Fruit fly (Drosophila melanogaster): ENCODE data around the gene Edem2.

The Edem2 gene

DNA sequence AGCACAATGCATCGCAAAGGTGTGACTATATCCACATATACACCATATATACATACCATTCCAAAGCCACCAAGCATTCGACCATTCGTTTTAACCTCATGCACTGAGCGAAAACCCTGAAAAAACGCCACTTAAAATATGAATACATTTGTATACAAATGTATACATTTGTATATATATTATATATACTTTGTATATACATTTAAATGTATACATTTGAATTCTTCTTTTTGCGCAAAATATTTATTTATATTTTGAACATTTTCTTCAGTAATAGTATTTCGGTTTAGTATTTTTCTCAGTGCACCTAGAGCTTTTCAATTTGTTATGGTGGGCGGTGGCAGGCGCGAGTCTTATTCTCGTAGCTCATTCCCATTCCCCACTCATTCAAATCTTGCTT is 35.7 kb upstream of the Edem2 start (continued):
- no peak for TF ChIP-seq BtbVII (GFP tag; optimal IDR thresholded peaks at IDR 0.05)
- TF ChIP-seq Usf (GFP tag; optimal IDR thresholded peaks at IDR 0.05) = no peak
- TF ChIP-seq cad (GFP tag; optimal IDR thresholded peaks at IDR 0.05) = no peak
- TF ChIP-seq nerfin-1 (tag; optimal IDR thresholded peaks at IDR 0.05) = no peak
- peak; percentile 33 for TF ChIP-seq grau (tag; optimal IDR thresholded peaks at IDR 0.05)
- no peak for TF ChIP-seq gfzf (GFP tag; optimal IDR thresholded peaks at IDR 0.05)
- TF ChIP-seq ac (GFP tag; optimal IDR thresholded peaks at IDR 0.05) = no peak
- TF ChIP-seq CG34224 (GFP tag; IDR thresholded peaks at IDR 0.05; ENCODE audit: partially characterized antibody) = no peak
- no peak for TF ChIP-seq Hey (tag; optimal IDR thresholded peaks at IDR 0.05)
- no peak for TF ChIP-seq CG14965 (GFP tag; optimal IDR thresholded peaks at IDR 0.05; ENCODE audit: borderline replicate concordance)
- peak; percentile 52 for TF ChIP-seq CG2678 (tag; optimal IDR thresholded peaks at IDR 0.05)
- TF ChIP-seq dmrt99B (tag; optimal IDR thresholded peaks at IDR 0.05) = peak; percentile 33
- no peak for TF ChIP-seq CG17912 (GFP tag; optimal IDR thresholded peaks at IDR 0.05)
- TF ChIP-seq CG10147 (GFP tag; optimal IDR thresholded peaks at IDR 0.05) = peak; percentile 4
- TF ChIP-seq onecut (GFP tag; IDR thresholded peaks at IDR 0.05) = no peak
- no peak for TF ChIP-seq Dad (GFP tag; optimal IDR thresholded peaks at IDR 0.05)
- TF ChIP-seq CG7271 (tag; optimal IDR thresholded peaks at IDR 0.05) = no peak
- TF ChIP-seq sima (GFP tag; optimal IDR thresholded peaks at IDR 0.05) = no peak
- TF ChIP-seq Fer1 (GFP tag; optimal IDR thresholded peaks at IDR 0.05) = peak; percentile 62
- peak; percentile 58; the same call in 1 of the 3 replicates for TF ChIP-seq dysf (GFP tag; IDR thresholded peaks at IDR 0.05)
- 0 out of 3 replicates have a peak, but pooled peaks have one; percentile 39 for TF ChIP-seq so (GFP tag; IDR thresholded peaks at IDR 0.05)
- peak; percentile 40 for TF ChIP-seq CG13424 (tag; optimal IDR thresholded peaks at IDR 0.05)
- TF ChIP-seq tll (GFP tag; optimal IDR thresholded peaks at IDR 0.05) = no peak
- TF ChIP-seq gsb (GFP tag; IDR thresholded peaks at IDR 0.05) = no peak
- TF ChIP-seq mam (GFP tag; optimal IDR thresholded peaks at IDR 0.05) = no peak
- no peak for TF ChIP-seq CG12236 (GFP tag; optimal IDR thresholded peaks at IDR 0.05)
- 0 out of 3 replicates have a peak, but pooled peaks have one; percentile 37 for TF ChIP-seq CG17361 (GFP tag; IDR thresholded peaks at IDR 0.05)
- peak; percentile 61; the same call in 2 of the 3 replicates for TF ChIP-seq CG11695 (GFP tag; IDR thresholded peaks at IDR 0.05)
- no peak for TF ChIP-seq schlank (tag; optimal IDR thresholded peaks at IDR 0.05)
- TF ChIP-seq CG31441 (GFP tag; IDR thresholded peaks at IDR 0.05) = peak; percentile 33; the same call in 1 of the 2 replicates
- no peak for TF ChIP-seq sens (GFP tag)
- no peak for TF ChIP-seq CG18011 (GFP tag; optimal IDR thresholded peaks at IDR 0.05)
- TF ChIP-seq cato (GFP tag; optimal IDR thresholded peaks at IDR 0.05; ENCODE audit: borderline replicate concordance) = no peak
- TF ChIP-seq maf-S (GFP tag; optimal IDR thresholded peaks at IDR 0.05) = no peak
- TF ChIP-seq MTF-1 (GFP tag; optimal IDR thresholded peaks at IDR 0.05; ENCODE audit: borderline replicate concordance) = no peak
- no peak for TF ChIP-seq CG4282 (GFP tag; optimal IDR thresholded peaks at IDR 0.05)
- no peak for TF ChIP-seq CkIIα-i1 (GFP tag; IDR thresholded peaks at IDR 0.05)
- no peak for TF ChIP-seq kah (GFP tag; optimal IDR thresholded peaks at IDR 0.05)
- peak; percentile 15 for TF ChIP-seq CG18599 (GFP tag; optimal IDR thresholded peaks at IDR 0.05)
- TF ChIP-seq Nf-YC (tag; optimal IDR thresholded peaks at IDR 0.05) = peak; percentile 26
- TF ChIP-seq CG11398 (GFP tag; optimal IDR thresholded peaks at IDR 0.05) = no peak
- 0 out of 2 replicates have a peak, but pooled peaks have one; percentile 13 for TF ChIP-seq CG32772 (GFP tag; IDR thresholded peaks at IDR 0.05)
- peak; percentile 61 for TF ChIP-seq gem (tag; optimal IDR thresholded peaks at IDR 0.05)
- TF ChIP-seq Dip3 (GFP tag; optimal IDR thresholded peaks at IDR 0.05) = no peak
- no peak for TF ChIP-seq Nf-YA (GFP tag; IDR thresholded peaks at IDR 0.05)
- no peak for TF ChIP-seq CG30020 (tag; optimal IDR thresholded peaks at IDR 0.05)
- TF ChIP-seq CG6854 (GFP tag; optimal IDR thresholded peaks at IDR 0.05) = no peak
- TF ChIP-seq CG11093 (GFP tag; IDR thresholded peaks at IDR 0.05) = no peak
- TF ChIP-seq Ptx1 (GFP tag; IDR thresholded peaks at IDR 0.05) = 0 out of 2 replicates have a peak, but pooled peaks have one; percentile 25
- no peak for TF ChIP-seq pita (GFP tag; optimal IDR thresholded peaks at IDR 0.05)
- no peak for TF ChIP-seq CG10274 (GFP tag; optimal IDR thresholded peaks at IDR 0.05)
